Worm (Caenorhabditis elegans) whole organism, midembryonic: ENCODE data around the gene T06C12.11.

Experiments used
- klf-2 ChIP-seq: fragments of 200-800 bp; sonication (Bioruptor generic); conservative IDR thresholded peaks from 2 replicates; pipeline ENCODE4 v1.3.6; 2022; ENCODE audit warnings: missing genetic modification reagents, missing genetic modification characterization, missing compliant biosample characterization
- ztf-29 ChIP-seq: fragments of 200-800 bp; sonication (Bioruptor generic); IDR thresholded peaks from 2 replicates; pipeline ENCODE4 v1.3.6; 2022; ENCODE audit warnings: missing genetic modification reagents, missing genetic modification characterization, missing compliant biosample characterization

DNA sequence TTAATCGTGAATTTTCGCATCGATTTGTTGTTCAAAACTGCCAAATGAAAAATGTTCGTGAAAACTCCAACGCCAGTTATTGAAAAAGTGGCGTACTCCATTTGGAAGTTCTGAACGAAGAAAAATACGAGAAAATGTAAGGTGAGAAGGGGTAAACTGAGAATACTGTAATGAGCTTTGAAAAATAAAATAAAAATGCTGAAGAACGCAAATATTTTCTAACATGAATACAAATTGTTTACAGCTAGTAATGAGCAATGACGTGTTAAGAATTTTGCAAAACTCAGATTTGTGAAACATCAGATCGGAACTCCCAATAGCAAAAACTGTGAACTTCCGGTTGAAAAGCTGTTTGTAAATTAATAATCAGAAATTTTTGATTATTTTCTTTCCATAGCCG lies 39.6 kb downstream of the T06C12.11 start, which contains the start of gene srw-26:
- TF ChIP-seq ztf-29 (GFP tag; lab: Robert Waterston, UW) (no peak), klf-2 (GFP tag; lab: Robert Waterston, UW) (no peak)
